Worm (Caenorhabditis elegans) whole organism, late embryonic: ENCODE measurements around the gene R07B7.9.

Experiments
- C08G9.2 ChIP-seq: sonication (generic microtip); optimal IDR thresholded peaks from 2 replicates; lab custom pipeline; 2016; ENCODE audit warnings: mild to moderate bottlenecking, missing genetic modification characterization, moderate library complexity, missing compliant biosample characterization
- F13H6.1 ChIP-seq: sonication (generic microtip); optimal IDR thresholded peaks from 2 replicates; lab custom pipeline; 2016; ENCODE audit warnings: missing genetic modification characterization, missing compliant biosample characterization
- K02D7.2 ChIP-seq: sonication (generic microtip); optimal IDR thresholded peaks from 2 replicates; lab custom pipeline; 2017; ENCODE audit warnings: mild to moderate bottlenecking, missing genetic modification characterization, missing compliant biosample characterization
- Y22D7AL.16 ChIP-seq: sonication (generic microtip); optimal IDR thresholded peaks from 2 replicates; lab custom pipeline; 2016; ENCODE audit warnings: missing genetic modification characterization, missing compliant biosample characterization
- ama-1 ChIP-seq: fragments of 150-350 bp; optimal IDR thresholded peaks from 2 replicates; lab custom pipeline; 2014
- ceh-14 ChIP-seq: sonication (generic microtip); optimal IDR thresholded peaks from 2 replicates; lab custom pipeline; 2016; ENCODE audit warnings: missing genotype, missing genetic modification characterization, missing compliant biosample characterization
- ceh-18 ChIP-seq: sonication (generic microtip); optimal IDR thresholded peaks from 2 replicates; lab custom pipeline; 2016; ENCODE audit warnings: missing genetic modification characterization, missing compliant biosample characterization
- ceh-2 ChIP-seq: sonication (generic microtip); optimal IDR thresholded peaks from 2 replicates; lab custom pipeline; 2016; ENCODE audit warnings: missing genotype, missing genetic modification characterization, missing compliant biosample characterization
- ceh-31 ChIP-seq: sonication (generic microtip); optimal IDR thresholded peaks from 2 replicates; lab custom pipeline; 2016; ENCODE audit warnings: missing genetic modification characterization, missing compliant biosample characterization
- ceh-34 ChIP-seq: sonication (generic microtip); optimal IDR thresholded peaks from 2 replicates; lab custom pipeline; 2016; ENCODE audit warnings: mild to moderate bottlenecking, missing genetic modification characterization, missing compliant biosample characterization
- ceh-9 ChIP-seq: sonication (generic microtip); optimal IDR thresholded peaks from 2 replicates; lab custom pipeline; 2016; ENCODE audit warnings: mild to moderate bottlenecking, missing genetic modification characterization, inconsistent platforms, missing compliant biosample characterization
- dmd-4 ChIP-seq: sonication (generic microtip); optimal IDR thresholded peaks from 2 replicates; lab custom pipeline; 2016; ENCODE audit warnings: borderline replicate concordance, missing genetic modification characterization, missing compliant biosample characterization
- elt-2 ChIP-seq: sonication (generic microtip); optimal IDR thresholded peaks from 2 replicates; lab custom pipeline; 2016; ENCODE audit warnings: missing genetic modification reagents, missing genetic modification characterization, missing compliant biosample characterization
- gmeb-2 ChIP-seq: sonication (generic microtip); optimal IDR thresholded peaks from 2 replicates; lab custom pipeline; 2016; ENCODE audit warnings: missing genetic modification characterization, inconsistent platforms, missing compliant biosample characterization
- hlh-15 ChIP-seq: sonication (generic microtip); optimal IDR thresholded peaks from 2 replicates; lab custom pipeline; 2016; ENCODE audit warnings: missing genetic modification characterization, missing compliant biosample characterization
- hlh-6 ChIP-seq: sonication (generic microtip); optimal IDR thresholded peaks from 2 replicates; lab custom pipeline; 2016; ENCODE audit warnings: missing genotype, missing genetic modification characterization, missing compliant biosample characterization
- lim-6 ChIP-seq: sonication (generic microtip); optimal IDR thresholded peaks from 2 replicates; lab custom pipeline; 2016; ENCODE audit warnings: missing genetic modification characterization, missing compliant biosample characterization
- lin-11 ChIP-seq: fragments of 200-800 bp; sonication (Bioruptor generic); optimal IDR thresholded peaks from 2 replicates; lab custom pipeline; 2018; ENCODE audit warnings: mild to moderate bottlenecking, missing genetic modification characterization, missing compliant biosample characterization
- mec-3 ChIP-seq: sonication (generic microtip); optimal IDR thresholded peaks from 2 replicates; lab custom pipeline; 2016; ENCODE audit warnings: borderline replicate concordance, missing genetic modification characterization, missing compliant biosample characterization
- nhr-11 ChIP-seq: fragments of 150-350 bp; optimal IDR thresholded peaks from 2 replicates; lab custom pipeline; 2014; ENCODE audit warnings: missing biosample characterization, missing genetic modification characterization
- nhr-232 ChIP-seq: sonication (generic microtip); optimal IDR thresholded peaks from 2 replicates; lab custom pipeline; 2016; ENCODE audit warnings: missing genetic modification characterization, missing compliant biosample characterization
- pax-1 ChIP-seq: fragments of 150-350 bp; optimal IDR thresholded peaks from 2 replicates; lab custom pipeline; 2014; ENCODE audit warnings: missing biosample characterization, missing genetic modification characterization
- pha-4 ChIP-seq: fragments of 150-350 bp; optimal IDR thresholded peaks from 2 replicates; lab custom pipeline; 2018; ENCODE audit warnings: missing biosample characterization, missing genetic modification reagents, missing genetic modification characterization
- pros-1 ChIP-seq: fragments of 150-350 bp; optimal IDR thresholded peaks from 2 replicates; lab custom pipeline; 2014; ENCODE audit warnings: missing biosample characterization, missing genetic modification reagents, missing genetic modification characterization
- ref-2 ChIP-seq: sonication (generic microtip); optimal IDR thresholded peaks from 2 replicates; lab custom pipeline; 2016; ENCODE audit warnings: missing genetic modification characterization, missing compliant biosample characterization
- sdc-2 ChIP-seq: sonication (generic microtip); optimal IDR thresholded peaks from 2 replicates; lab custom pipeline; 2016; ENCODE audit warnings: missing genotype, missing genetic modification characterization, missing compliant biosample characterization
- sox-2 ChIP-seq: fragments of 200-800 bp; sonication (Bioruptor generic); IDR thresholded peaks from 2 replicates; pipeline ENCODE4 v1.3.6; 2022; ENCODE audit warnings: missing genetic modification reagents, missing genetic modification characterization, missing compliant biosample characterization
- syd-9 ChIP-seq: sonication (generic microtip); optimal IDR thresholded peaks from 2 replicates; lab custom pipeline; 2016; ENCODE audit warnings: mild to moderate bottlenecking, missing genetic modification characterization, moderate library complexity, missing compliant biosample characterization
- tbx-2 ChIP-seq: sonication (generic microtip); optimal IDR thresholded peaks from 2 replicates; lab custom pipeline; 2016; ENCODE audit warnings: missing genetic modification characterization, missing compliant biosample characterization
- tbx-7 ChIP-seq: sonication (generic microtip); optimal IDR thresholded peaks from 2 replicates; lab custom pipeline; 2016; ENCODE audit warnings: missing genotype, missing genetic modification characterization, missing compliant biosample characterization
- unc-3 ChIP-seq, 2 experiments: fragments of 200-800 bp in 1 of 2; sonication (Bioruptor generic) in 1 of 2; sonication (generic microtip) in 1 of 2; conservative IDR thresholded peaks in 1 of 2; optimal IDR thresholded peaks in 1 of 2; 2 replicates each; pipeline versions ENCODE4 v1.3.6 to Lab custom; 2016 to 2022; ENCODE audit warnings: missing compliant biosample characterization in 2 of 2, missing genetic modification characterization in 2 of 2, missing genetic modification reagents in 1 of 2
- unc-42 ChIP-seq: sonication (generic microtip); optimal IDR thresholded peaks from 2 replicates; lab custom pipeline; 2016; ENCODE audit warnings: missing genotype, missing genetic modification characterization, missing compliant biosample characterization
- unc-86 ChIP-seq: sonication (generic microtip); optimal IDR thresholded peaks from 2 replicates; lab custom pipeline; 2016; ENCODE audit warnings: missing genetic modification characterization, missing compliant biosample characterization

Gene R07B7.9

ce11 chrV:12039755-12040154 lies 40.4 kb downstream of the R07B7.9 start (continued):
- TF ChIP-seq gmeb-2 (tag; lab: Kevin White, UChicago) (no peak), ama-1 (no peak), K02D7.2 (no peak), sox-2 (GFP tag; lab: Robert Waterston, UW) (peak; percentile 38), F13H6.1 (tag; lab: Kevin White, UChicago) (no peak), tbx-7 (no peak), mec-3 (no peak)

DNA sequence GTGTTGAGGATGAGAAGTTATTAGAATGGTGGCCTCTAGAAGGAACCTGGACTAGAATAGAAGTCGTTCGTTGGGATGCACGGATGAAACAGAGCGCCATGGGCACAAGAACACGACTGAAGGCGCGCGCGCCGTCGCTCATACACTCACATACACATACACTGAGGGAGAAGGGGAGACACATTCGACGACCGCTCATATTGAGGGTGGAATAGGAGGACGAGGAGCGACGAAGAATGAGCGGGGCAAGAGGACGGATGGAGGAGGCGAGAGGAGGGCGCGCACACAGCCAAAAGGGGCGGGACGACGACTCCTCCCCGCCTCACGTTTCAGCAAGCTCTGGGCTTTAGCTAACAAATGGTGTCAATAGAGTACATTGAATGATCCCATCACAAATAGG lies 41.4 kb downstream of the R07B7.9 start:
- TF ChIP-seq ref-2 (tag; lab: Kevin White, UChicago) (peak; percentile 25), hlh-15 (tag; lab: Kevin White, UChicago) (no peak), sdc-2 (tag; lab: Kevin White, UChicago) (peak; percentile 56), hlh-6 (tag; lab: Kevin White, UChicago) (peak; percentile 26), pros-1 (tag; lab: Kevin White, UChicago) (peak; percentile 46), ceh-34 (peak; percentile 37), F13H6.1 (tag; lab: Kevin White, UChicago) (peak; percentile 33), nhr-11 (tag; lab: Kevin White, UChicago) (no peak), ceh-2 (peak; percentile 42), syd-9 (tag; lab: Kevin White, UChicago) (peak; percentile 51), ceh-31 (tag; lab: Kevin White, UChicago) (peak; percentile 44), unc-86 (no peak), tbx-2 (tag; lab: Kevin White, UChicago) (peak; percentile 65), ceh-18 (tag; lab: Kevin White, UChicago) (peak; percentile 10), C08G9.2 (tag; lab: Kevin White, UChicago) (peak; percentile 34)

DNA sequence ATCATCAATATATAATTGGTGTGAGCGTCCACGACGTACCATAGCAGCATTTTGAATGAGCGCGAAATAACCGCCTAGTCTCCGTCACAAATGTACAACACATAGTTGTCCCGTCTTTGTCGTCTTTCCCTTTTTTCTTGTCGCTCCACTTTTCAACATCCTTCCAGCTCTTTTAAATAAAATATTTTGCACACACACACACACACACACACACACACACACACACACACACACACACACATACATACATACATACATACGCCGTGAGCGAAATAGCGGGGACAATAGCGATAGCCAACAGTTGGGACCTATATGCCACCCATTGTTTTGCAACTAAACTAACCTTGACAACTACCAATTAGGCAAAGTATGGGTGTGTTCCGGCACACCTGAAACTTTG lies 41.9 kb downstream of the R07B7.9 start:
- TF ChIP-seq sox-2 (GFP tag; lab: Robert Waterston, UW) (peak; percentile 4; the same call in 1 of the 2 replicates), nhr-232 (tag; lab: Kevin White, UChicago) (no peak)

- TF ChIP-seq ceh-9 (tag; lab: Kevin White, UChicago), result no peak
- TF ChIP-seq Y22D7AL.16, result no peak
- TF ChIP-seq tbx-7, result no peak
- no peak for TF ChIP-seq lim-6
- no peak for TF ChIP-seq pax-1
These were observed 42.3 kb downstream of the R07B7.9 start for ce11 chrV:12037889-12038288.

- no peak for TF ChIP-seq dmd-4 (tag; lab: Kevin White, UChicago)
- TF ChIP-seq pha-4 (tag; lab: Kevin White, UChicago), result no peak
- peak; percentile 20 for TF ChIP-seq ceh-31 (tag; lab: Kevin White, UChicago)
- no peak for TF ChIP-seq elt-2 (tag; lab: Kevin White, UChicago)
- no peak for TF ChIP-seq lim-6
- TF ChIP-seq sox-2 (GFP tag; lab: Robert Waterston, UW), result peak; percentile 18; the same call in 1 of the 2 replicates
- TF ChIP-seq unc-42 (tag; lab: Kevin White, UChicago), result peak; percentile 23
These were observed 44.0 kb downstream of the R07B7.9 start for ce11 chrV:12036129-12036528.

DNA sequence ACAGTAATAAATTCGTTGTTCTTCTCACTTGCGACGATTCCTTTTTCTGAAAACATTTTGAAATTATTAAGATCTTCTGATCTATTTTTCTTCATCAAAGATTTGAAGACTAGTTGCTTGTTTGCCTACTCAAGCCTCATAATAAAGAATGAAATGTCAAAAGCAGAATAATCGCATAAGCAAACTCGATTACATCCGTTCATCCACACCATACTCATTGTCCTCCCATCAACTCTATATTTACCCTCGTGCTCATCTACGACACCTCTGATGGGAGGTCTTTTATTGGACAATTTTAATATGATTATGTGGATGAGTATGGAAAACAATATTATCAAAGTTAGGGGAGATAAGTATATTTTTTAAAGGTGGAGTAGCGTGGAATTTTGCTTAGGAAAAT lies 46.3 kb downstream of the R07B7.9 start:
- TF ChIP-seq ceh-14 (no peak), unc-42 (tag; lab: Kevin White, UChicago) (peak; percentile 62), tbx-2 (tag; lab: Kevin White, UChicago) (no peak), sdc-2 (tag; lab: Kevin White, UChicago) (no peak)

DNA sequence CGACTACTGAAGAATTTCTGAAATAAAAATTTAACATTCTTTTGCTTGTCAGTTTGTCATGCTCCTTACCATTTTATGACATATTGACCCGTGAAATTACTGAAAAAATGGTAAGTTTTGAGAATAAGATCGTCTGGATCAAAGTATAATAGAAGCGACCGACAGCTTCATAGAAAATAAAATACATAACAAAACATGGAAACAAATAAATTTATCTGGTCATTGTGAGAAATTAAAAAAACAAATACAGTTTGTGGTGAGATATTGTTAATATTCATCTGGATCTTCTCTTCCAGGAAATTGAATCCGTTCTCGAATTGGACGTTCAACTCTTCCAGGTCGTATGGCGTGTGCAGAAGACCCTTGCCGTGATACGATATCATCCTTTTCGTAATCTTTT lies 48.1 kb downstream of the R07B7.9 start, which contains the start of gene pkc-1:
Gene pkc-1 (minus strand): TSS at position 101 of the 400 bp plus-strand sequence.
- TF ChIP-seq unc-3 (GFP tag; conservative IDR thresholded peaks at IDR 0.05; lab: Robert Waterston, UW) (no peak), unc-3 (tag; optimal IDR thresholded peaks at IDR 0.05; lab: Kevin White, UChicago) (no peak), lin-11 (tag; lab: Kevin White, UChicago) (no peak)
- TF ChIP-seq, all 69 proteins: peak for 0
